Worm (Caenorhabditis elegans): ENCODE results near the gene sas-6.
A peak's percentile ranks its signal among the peaks of the same experiment; 100 is the strongest.

sas-6 gene

DNA sequence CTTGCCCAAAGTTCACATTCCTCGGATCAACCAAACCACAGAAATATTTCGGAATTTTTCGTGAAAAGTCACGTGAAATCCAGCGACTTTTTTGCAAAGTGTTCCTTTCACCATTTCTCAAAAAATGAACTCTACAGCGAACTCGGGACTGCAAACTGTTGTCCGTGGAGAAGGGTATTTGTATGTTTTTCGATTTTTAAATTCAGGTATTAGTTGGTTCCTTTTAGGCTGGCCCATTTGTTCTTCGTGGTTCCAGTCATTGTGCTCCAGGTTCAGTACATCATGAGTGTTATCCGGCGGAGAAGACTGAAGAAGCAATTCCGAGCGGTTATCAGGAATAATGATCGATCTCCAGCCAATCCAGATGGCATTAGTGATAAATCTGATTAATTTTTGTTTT lies 11.8 kb downstream of the sas-6 start:
- no peak for TF ChIP-seq cnd-1 (tag; optimal IDR thresholded peaks at IDR 0.05)
- TF ChIP-seq drap-1 (GFP tag; optimal IDR thresholded peaks at IDR 0.05) = no peak
- TF ChIP-seq sem-2 (GFP tag; optimal IDR thresholded peaks at IDR 0.05) = no peak
- TF ChIP-seq ces-1 (GFP tag; optimal IDR thresholded peaks at IDR 0.05) = no peak

DNA sequence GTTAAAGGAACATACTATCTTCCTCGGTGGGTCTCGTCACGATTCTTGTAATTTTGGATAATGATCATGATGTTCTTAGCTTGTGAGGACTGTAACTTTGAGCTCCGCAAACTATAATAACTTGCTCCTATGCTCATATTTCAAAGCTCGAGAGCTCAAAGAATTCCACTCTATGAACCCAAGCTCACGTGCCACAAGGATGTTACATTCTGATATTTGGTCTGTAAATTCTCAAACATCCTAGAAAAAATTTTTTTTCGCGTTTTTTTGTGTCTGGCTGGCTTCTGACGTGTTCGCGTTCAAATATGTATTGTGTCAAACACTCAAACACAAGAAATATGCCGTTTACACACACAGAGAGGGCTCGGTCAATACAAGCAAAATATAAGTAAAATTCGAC lies 12.4 kb downstream of the sas-6 start, which contains the start of gene Y45F10D.16:
TSS of gene Y45F10D.16 (plus strand) at position 301 of the 400 bp plus-strand sequence.
- no peak for TF ChIP-seq ceh-39 (tag; optimal IDR thresholded peaks at IDR 0.05)
- no peak for TF ChIP-seq nhr-28 (tag; optimal IDR thresholded peaks at IDR 0.05)
- TF ChIP-seq ces-1 (GFP tag; optimal IDR thresholded peaks at IDR 0.05) = no peak

DNA sequence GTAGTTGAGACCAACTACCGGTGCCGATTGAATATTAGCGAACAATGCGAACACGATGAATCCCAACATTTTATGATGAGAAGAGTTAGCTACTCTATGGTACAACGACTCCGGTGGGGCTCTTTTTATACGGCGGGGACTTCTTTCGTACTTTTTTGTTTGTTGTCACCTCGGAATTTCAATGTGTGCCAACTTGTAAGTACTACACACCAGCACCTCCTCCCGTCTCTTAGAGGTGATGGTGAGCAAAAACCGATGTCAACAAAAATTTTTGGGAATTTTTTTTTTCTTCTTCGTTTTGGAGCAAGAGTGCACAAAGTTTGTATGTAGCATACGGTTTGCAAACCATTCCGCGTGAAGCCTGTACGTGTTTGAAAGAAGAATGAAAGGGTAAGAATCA lies 14.0 kb downstream of the sas-6 start, which contains the start of gene Y45F10D.2:
TSS of gene Y45F10D.2 (minus strand) at position 101 of the 400 bp plus-strand sequence.
- TF ChIP-seq blmp-1 (tag; optimal IDR thresholded peaks at IDR 0.05) (no peak), ceh-83 (GFP tag; optimal IDR thresholded peaks at IDR 0.05) (no peak), unc-120 (tag; optimal IDR thresholded peaks at IDR 0.05; ENCODE audit: poor library complexity, severe bottlenecking) (no peak), zip-8 (tag; optimal IDR thresholded peaks at IDR 0.05) (no peak), ceh-43 (GFP tag; optimal IDR thresholded peaks at IDR 0.05) (no peak), pha-4 (tag; optimal IDR thresholded peaks at IDR 0.05) (no peak)

DNA sequence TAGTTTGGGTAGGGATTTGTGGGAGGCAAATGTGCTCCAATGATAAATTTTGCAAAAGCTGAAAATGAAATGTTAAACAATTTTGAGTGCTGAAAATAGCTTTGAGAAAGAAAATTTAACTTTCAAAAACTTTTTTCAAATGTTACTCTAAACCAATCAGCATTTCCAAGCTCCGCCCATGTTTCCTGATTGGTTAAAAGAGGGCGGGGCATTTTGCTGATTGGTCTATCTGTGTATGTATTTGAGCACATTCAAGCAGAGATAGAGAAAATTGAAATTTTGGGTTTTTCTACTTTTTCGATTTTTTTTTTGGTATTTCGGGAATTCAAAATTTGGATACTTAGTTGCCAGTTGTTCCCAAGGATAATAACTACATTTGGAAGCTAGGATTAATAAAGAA lies 23.8 kb downstream of the sas-6 start:
- TF ChIP-seq lin-13 (tag; optimal IDR thresholded peaks at IDR 0.05) (no peak), ham-2 (GFP tag; optimal IDR thresholded peaks at IDR 0.05) (no peak), mep-1 (tag; optimal IDR thresholded peaks at IDR 0.05) (no peak), nhr-12 (tag; optimal IDR thresholded peaks at IDR 0.05) (no peak), nhr-76 (tag; optimal IDR thresholded peaks at IDR 0.05) (no peak)

DNA sequence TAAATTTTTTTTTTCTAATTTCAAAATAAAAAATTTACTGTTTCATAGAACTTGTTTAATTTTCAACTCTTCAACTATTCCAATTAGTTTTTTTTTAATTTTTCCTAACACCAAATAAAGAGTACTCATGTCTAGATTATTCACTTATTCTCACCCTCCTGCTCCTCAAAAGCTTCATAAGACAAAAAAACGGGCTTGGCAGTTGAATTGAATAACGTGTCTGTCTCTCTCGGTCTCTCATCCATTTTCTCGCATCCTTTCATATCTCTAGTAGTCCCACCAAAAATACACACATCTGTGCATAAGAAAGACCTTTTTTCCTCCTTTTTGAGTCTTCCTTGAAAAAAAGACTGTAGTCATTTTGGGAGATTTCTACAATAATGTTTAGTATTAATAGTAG lies 25.1 kb downstream of the sas-6 start:
- no peak for TF ChIP-seq zip-8 (tag; optimal IDR thresholded peaks at IDR 0.05)
- no peak for TF ChIP-seq ceh-39 (tag; optimal IDR thresholded peaks at IDR 0.05)
- no peak for TF ChIP-seq mab-5 (tag; optimal IDR thresholded peaks at IDR 0.05)
- peak; percentile 88 for TF ChIP-seq ces-1 (GFP tag; optimal IDR thresholded peaks at IDR 0.05)
- TF ChIP-seq nhr-2 (tag; optimal IDR thresholded peaks at IDR 0.05) = no peak

DNA sequence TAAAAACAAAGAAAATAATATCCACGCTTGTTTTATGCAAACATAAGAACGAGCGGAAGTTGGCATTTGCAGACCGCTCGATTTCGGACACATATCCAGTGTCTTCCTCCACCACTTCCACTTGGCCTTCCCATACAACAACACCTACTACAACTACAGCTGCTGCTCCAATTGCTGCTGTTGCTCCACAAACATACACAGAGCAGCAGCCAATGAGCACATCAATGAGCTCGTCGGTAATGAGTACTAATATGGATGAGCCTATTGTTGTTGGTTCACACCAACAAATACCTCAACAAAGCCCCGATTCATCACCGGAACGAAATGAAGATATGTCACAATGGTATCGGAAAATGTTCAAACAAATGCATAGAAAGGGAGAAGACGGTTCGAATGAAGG lies 32.9 kb downstream of the sas-6 start:
- no peak for TF ChIP-seq nhr-237 (tag; optimal IDR thresholded peaks at IDR 0.05)
- TF ChIP-seq nhr-28 (tag; optimal IDR thresholded peaks at IDR 0.05) = no peak
- no peak for TF ChIP-seq ceh-83 (GFP tag; optimal IDR thresholded peaks at IDR 0.05)
- TF ChIP-seq ztf-11 (tag; optimal IDR thresholded peaks at IDR 0.05) = no peak
- no peak for TF ChIP-seq elt-3 (tag; optimal IDR thresholded peaks at IDR 0.05)
- TF ChIP-seq nhr-76 (tag; optimal IDR thresholded peaks at IDR 0.05) = no peak
- TF ChIP-seq drap-1 (GFP tag; optimal IDR thresholded peaks at IDR 0.05) = no peak
- TF ChIP-seq nhr-2 (tag; optimal IDR thresholded peaks at IDR 0.05) = no peak
- no peak for TF ChIP-seq bed-3 (GFP tag; optimal IDR thresholded peaks at IDR 0.05)
- no peak for TF ChIP-seq lin-13 (tag; optimal IDR thresholded peaks at IDR 0.05)

DNA sequence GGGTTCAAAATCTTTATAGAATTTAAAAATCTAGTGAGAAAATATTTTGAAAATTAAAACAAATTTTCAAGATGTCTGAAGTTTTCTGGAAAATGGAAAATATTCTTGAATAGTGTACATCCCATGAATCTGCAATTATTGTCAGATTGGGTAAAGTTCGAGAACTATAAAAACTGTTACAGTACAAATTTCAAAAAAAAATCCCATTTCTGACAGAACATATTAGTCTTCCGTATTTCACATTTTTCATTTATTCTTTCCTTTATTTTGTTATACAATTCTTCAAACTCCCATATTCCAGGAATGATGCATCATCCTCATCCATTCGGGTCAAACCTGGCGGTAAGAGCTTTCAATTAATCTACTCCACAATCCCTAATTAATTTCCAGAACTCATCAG lies 38.5 kb downstream of the sas-6 start, which contains the start of gene sorb-1:
TSS of gene sorb-1 (plus strand) at position 301 of the 400 bp plus-strand sequence.
- TF ChIP-seq ham-2 (GFP tag; optimal IDR thresholded peaks at IDR 0.05) (no peak), nhr-237 (tag; optimal IDR thresholded peaks at IDR 0.05) (no peak), pha-4 (tag; optimal IDR thresholded peaks at IDR 0.05) (no peak), nhr-76 (tag; optimal IDR thresholded peaks at IDR 0.05) (no peak), elt-3 (tag; optimal IDR thresholded peaks at IDR 0.05) (no peak), ceh-83 (GFP tag; optimal IDR thresholded peaks at IDR 0.05) (no peak), nhr-12 (tag; optimal IDR thresholded peaks at IDR 0.05) (no peak), ceh-43 (GFP tag; optimal IDR thresholded peaks at IDR 0.05) (no peak), ces-1 (GFP tag; optimal IDR thresholded peaks at IDR 0.05) (no peak), ztf-11 (tag; optimal IDR thresholded peaks at IDR 0.05) (no peak), snpc-4 (tag; optimal IDR thresholded peaks at IDR 0.05) (no peak), drap-1 (GFP tag; optimal IDR thresholded peaks at IDR 0.05) (no peak), bed-3 (GFP tag; optimal IDR thresholded peaks at IDR 0.05) (no peak), sptf-1 (tag; optimal IDR thresholded peaks at IDR 0.05) (no peak), mab-5 (tag; optimal IDR thresholded peaks at IDR 0.05) (no peak), cnd-1 (tag; optimal IDR thresholded peaks at IDR 0.05) (no peak), unc-120 (tag; optimal IDR thresholded peaks at IDR 0.05; ENCODE audit: poor library complexity, severe bottlenecking) (no peak), blmp-1 (tag; optimal IDR thresholded peaks at IDR 0.05) (no peak)

DNA sequence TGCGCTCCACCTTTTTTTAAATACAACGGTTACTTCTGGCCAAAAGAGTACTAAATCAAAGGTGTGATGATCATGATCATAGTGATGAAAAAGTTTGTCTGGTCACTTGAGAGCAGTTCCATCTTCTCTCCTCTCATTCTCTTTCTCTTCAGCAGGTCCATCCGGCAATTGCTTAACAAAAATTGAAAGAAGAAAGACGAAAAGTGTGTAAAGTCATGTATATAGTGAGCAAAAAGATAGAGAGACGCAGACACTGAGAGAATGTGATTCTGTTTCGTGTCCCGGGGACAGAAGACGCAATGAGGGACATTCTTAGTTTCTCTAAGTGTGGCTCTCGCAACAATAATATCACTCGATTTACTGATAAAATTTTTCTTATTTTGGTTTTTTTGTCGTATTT lies 39.7 kb downstream of the sas-6 start:
- TF ChIP-seq bed-3 (GFP tag; optimal IDR thresholded peaks at IDR 0.05) = no peak
- no peak for TF ChIP-seq ztf-11 (tag; optimal IDR thresholded peaks at IDR 0.05)
- TF ChIP-seq drap-1 (GFP tag; optimal IDR thresholded peaks at IDR 0.05) = no peak
- TF ChIP-seq nhr-237 (tag; optimal IDR thresholded peaks at IDR 0.05) = no peak
- peak; percentile 8 for TF ChIP-seq unc-120 (tag; optimal IDR thresholded peaks at IDR 0.05; ENCODE audit: poor library complexity, severe bottlenecking)
- TF ChIP-seq hlh-1 (tag; optimal IDR thresholded peaks at IDR 0.05) = peak; percentile 45

Measured in whole organism, mixed stage, embryonic.